Worm (Caenorhabditis elegans) whole organism, midembryonic: ENCODE measurements around the gene ttr-16.
A peak's percentile ranks its signal among the peaks of the same experiment; 100 is the strongest.

ENCODE experiments used
- T22C8.4 ChIP-seq: fragments of 200-800 bp; sonication (Bioruptor generic); IDR thresholded peaks from 2 replicates; pipeline ENCODE4 v1.3.6; 2022; ENCODE audit warnings: missing genetic modification characterization, missing compliant biosample characterization
- cog-1 ChIP-seq: sonication (generic microtip); optimal IDR thresholded peaks from 2 replicates; lab custom pipeline; 2016; ENCODE audit warnings: missing genetic modification characterization, missing compliant biosample characterization
- flt-1 ChIP-seq: fragments of 200-800 bp; sonication (Bioruptor generic); IDR thresholded peaks from 2 replicates; pipeline ENCODE4 v1.3.6; 2022; ENCODE audit warnings: missing genetic modification characterization, missing compliant biosample characterization
- klf-2 ChIP-seq: fragments of 200-800 bp; sonication (Bioruptor generic); conservative IDR thresholded peaks from 2 replicates; pipeline ENCODE4 v1.3.6; 2022; ENCODE audit warnings: missing genetic modification reagents, missing genetic modification characterization, missing compliant biosample characterization
- med-1 ChIP-seq: sonication (generic microtip); optimal IDR thresholded peaks from 2 replicates; lab custom pipeline; 2017; ENCODE audit warnings: missing genetic modification characterization, mild to moderate bottlenecking, missing compliant biosample characterization, antibody characterized with exemption, missing genetic modification reagents; ENCODE audit not compliant: insufficient read depth
- ref-1 ChIP-seq: fragments of 200-800 bp; sonication (Bioruptor generic); conservative IDR thresholded peaks from 2 replicates; pipeline ENCODE4 v1.3.6; 2022; ENCODE audit warnings: missing genetic modification reagents, missing genetic modification characterization, missing compliant biosample characterization
- tab-1 ChIP-seq: fragments of 200-800 bp; sonication (Bioruptor generic); IDR thresholded peaks from 2 replicates; pipeline ENCODE4 v1.3.6; 2022; ENCODE audit warnings: missing genetic modification characterization, missing compliant biosample characterization
- ztf-23 ChIP-seq: fragments of 200-800 bp; sonication (Bioruptor generic); IDR thresholded peaks from 2 replicates; pipeline ENCODE4 v1.3.6; 2022; ENCODE audit warnings: missing genetic modification reagents, missing genetic modification characterization, missing compliant biosample characterization
- ztf-29 ChIP-seq: fragments of 200-800 bp; sonication (Bioruptor generic); IDR thresholded peaks from 2 replicates; pipeline ENCODE4 v1.3.6; 2022; ENCODE audit warnings: missing genetic modification reagents, missing genetic modification characterization, missing compliant biosample characterization

Gene ttr-16

ce11 chrIV:11027560-11027959 is 36.4 kb downstream of the ttr-16 start:
- TF ChIP-seq cog-1 (tag; lab: Kevin White, UChicago) (peak; percentile 76), flt-1 (GFP tag; lab: Robert Waterston, UW) (peak; percentile 76; the same call in 1 of the 2 replicates), T22C8.4 (no peak)

- TF ChIP-seq klf-2 (GFP tag; lab: Robert Waterston, UW), result no peak
- 0 out of 2 replicates have a peak, but pooled peaks have one; percentile 11 for TF ChIP-seq T22C8.4
Measured at ce11 chrIV:11026648-11027047, 37.3 kb downstream of the ttr-16 start.

ce11 chrIV:11025941-11026340 is 38.0 kb downstream of the ttr-16 start:
- TF ChIP-seq flt-1 (GFP tag; lab: Robert Waterston, UW) (peak; percentile 99), tab-1 (GFP tag; lab: Robert Waterston, UW) (peak; percentile 100), klf-2 (GFP tag; lab: Robert Waterston, UW) (peak; percentile 97), med-1 (GFP tag; lab: Kevin White, UChicago) (peak; percentile 94), ref-1 (GFP tag; lab: Robert Waterston, UW) (peak; percentile 99), cog-1 (tag; lab: Kevin White, UChicago) (peak; percentile 99), T22C8.4 (peak; percentile 96), ztf-23 (GFP tag; lab: Robert Waterston, UW) (peak; percentile 97), ztf-29 (GFP tag; lab: Robert Waterston, UW) (peak; percentile 97)

ce11 chrIV:11022303-11022702 is 41.6 kb downstream of the ttr-16 start, which contains the start of gene alh-3:
Gene alh-3, plus strand, starts transcription at chrIV:11022603.
- TF ChIP-seq ref-1 (GFP tag; lab: Robert Waterston, UW), result no peak
- no peak for TF ChIP-seq klf-2 (GFP tag; lab: Robert Waterston, UW)
- TF ChIP-seq flt-1 (GFP tag; lab: Robert Waterston, UW), result no peak

- no peak for TF ChIP-seq med-1 (GFP tag; lab: Kevin White, UChicago)
- TF ChIP-seq klf-2 (GFP tag; lab: Robert Waterston, UW), result no peak
- no peak for TF ChIP-seq T22C8.4
- no peak for TF ChIP-seq ztf-29 (GFP tag; lab: Robert Waterston, UW)
- no peak for TF ChIP-seq cog-1 (tag; lab: Kevin White, UChicago)
- no peak for TF ChIP-seq flt-1 (GFP tag; lab: Robert Waterston, UW)
- TF ChIP-seq ztf-23 (GFP tag; lab: Robert Waterston, UW), result no peak
- no peak for TF ChIP-seq tab-1 (GFP tag; lab: Robert Waterston, UW)
- TF ChIP-seq ref-1 (GFP tag; lab: Robert Waterston, UW), result no peak
Measured at ce11 chrIV:11021512-11022268, 42.2 kb downstream of the ttr-16 start, which contains the start of gene mogs-1. Gene mogs-1, minus strand, starts transcription at chrIV:11021928.

ce11 chrIV:11019962-11020550 is 43.9 kb downstream of the ttr-16 start, which contains the start of gene F13H10.8:
Gene F13H10.8, plus strand, starts transcription at chrIV:11020517.
- TF ChIP-seq cog-1 (tag; lab: Kevin White, UChicago) (no peak), ref-1 (GFP tag; lab: Robert Waterston, UW) (no peak), klf-2 (GFP tag; lab: Robert Waterston, UW) (no peak), ztf-23 (GFP tag; lab: Robert Waterston, UW) (no peak), ztf-29 (GFP tag; lab: Robert Waterston, UW) (no peak), flt-1 (GFP tag; lab: Robert Waterston, UW) (no peak), med-1 (GFP tag; lab: Kevin White, UChicago) (no peak), tab-1 (GFP tag; lab: Robert Waterston, UW) (no peak), T22C8.4 (no peak)

ce11 chrIV:11015881-11016280 is 48.1 kb downstream of the ttr-16 start, which contains the start of gene F13H10.3:
Gene F13H10.3, minus strand, starts transcription at chrIV:11015953.
- TF ChIP-seq tab-1 (GFP tag; lab: Robert Waterston, UW), result no peak
- no peak for TF ChIP-seq T22C8.4
- TF ChIP-seq ztf-23 (GFP tag; lab: Robert Waterston, UW), result no peak
- no peak for TF ChIP-seq ref-1 (GFP tag; lab: Robert Waterston, UW)
- no peak for TF ChIP-seq klf-2 (GFP tag; lab: Robert Waterston, UW)
